Worm (Caenorhabditis elegans) whole organism, L3 larva: ENCODE measurements around the gene raga-1.

Source experiments
- R02D3.7 ChIP-seq: fragments of 150-350 bp; optimal IDR thresholded peaks from 2 replicates; lab custom pipeline; 2014; ENCODE audit warnings: missing biosample characterization, missing genetic modification characterization
- aly-2 ChIP-seq: fragments of 150-350 bp; optimal IDR thresholded peaks from 2 replicates; lab custom pipeline; 2014; ENCODE audit warnings: missing biosample characterization, missing genetic modification characterization
- ama-1 ChIP-seq: fragments of 150-350 bp; optimal IDR thresholded peaks from 2 replicates; lab custom pipeline; 2018
- ceh-16 ChIP-seq: sonication (generic microtip); optimal IDR thresholded peaks from 2 replicates; lab custom pipeline; 2017; ENCODE audit warnings: missing biosample characterization, missing genetic modification characterization
- ceh-28 ChIP-seq: fragments of 150-350 bp; optimal IDR thresholded peaks from 2 replicates; lab custom pipeline; 2014; ENCODE audit warnings: missing biosample characterization, missing genetic modification reagents, missing genetic modification characterization
- ceh-82 ChIP-seq: fragments of 150-350 bp; optimal IDR thresholded peaks from 2 replicates; lab custom pipeline; 2014; ENCODE audit warnings: missing biosample characterization, missing genetic modification characterization
- ceh-9 ChIP-seq: sonication (generic microtip); optimal IDR thresholded peaks from 2 replicates; lab custom pipeline; 2018; ENCODE audit warnings: missing biosample characterization, missing genetic modification characterization
- daf-12 ChIP-seq: fragments of 150-350 bp; optimal IDR thresholded peaks from 2 replicates; lab custom pipeline; 2014; ENCODE audit warnings: missing biosample characterization, missing genetic modification reagents, missing genetic modification characterization
- egl-27 ChIP-seq: sonication (generic microtip); optimal IDR thresholded peaks from 4 replicates; lab custom pipeline; 2017; ENCODE audit warnings: missing biosample characterization, missing genetic modification reagents, missing genetic modification characterization
- egl-5 ChIP-seq: fragments of 150-350 bp; optimal IDR thresholded peaks from 2 replicates; lab custom pipeline; 2017; ENCODE audit warnings: missing biosample characterization, missing genetic modification reagents, missing genetic modification characterization, inconsistent platforms
- elt-1 ChIP-seq: fragments of 150-350 bp; optimal IDR thresholded peaks from 2 replicates; lab custom pipeline; 2014; ENCODE audit warnings: missing biosample characterization, missing genetic modification characterization
- elt-2 ChIP-seq: sonication (generic microtip); optimal IDR thresholded peaks from 2 replicates; lab custom pipeline; 2016; ENCODE audit warnings: missing genetic modification reagents, mild to moderate bottlenecking, missing genetic modification characterization, missing compliant biosample characterization
- elt-3 ChIP-seq, 3 experiments: fragments of 150-350 bp in 1 of 3; sonication (generic microtip) in 2 of 3; optimal IDR thresholded peaks; 2 replicates in 2 of 3; 4 replicates in 1 of 3; lab custom pipeline; 2014 to 2017; ENCODE audit warnings: missing biosample characterization in 3 of 3, missing genetic modification characterization in 3 of 3
- eor-1 ChIP-seq, 2 experiments: fragments of 150-350 bp; optimal IDR thresholded peaks; 2 replicates each; lab custom pipeline; 2014 to 2018; ENCODE audit warnings: missing biosample characterization in 2 of 2, missing genetic modification characterization in 2 of 2
- jun-1 ChIP-seq: fragments of 150-350 bp; optimal IDR thresholded peaks from 2 replicates; lab custom pipeline; 2014; ENCODE audit warnings: missing biosample characterization, missing genetic modification reagents, missing genetic modification characterization
- lin-15B ChIP-seq: fragments of 150-350 bp; optimal IDR thresholded peaks from 2 replicates; lab custom pipeline; 2014; ENCODE audit warnings: missing biosample characterization, missing genetic modification characterization
- lin-39 ChIP-seq: fragments of 150-350 bp; optimal IDR thresholded peaks from 2 replicates; lab custom pipeline; 2018; ENCODE audit warnings: missing biosample characterization, missing genetic modification reagents, missing genetic modification characterization
- lsy-12 ChIP-seq: sonication (generic microtip); optimal IDR thresholded peaks from 2 replicates; lab custom pipeline; 2016; ENCODE audit warnings: mild to moderate bottlenecking, missing genetic modification characterization, missing compliant biosample characterization
- mdl-1 ChIP-seq: fragments of 150-350 bp; optimal IDR thresholded peaks from 2 replicates; lab custom pipeline; 2014; ENCODE audit warnings: missing biosample characterization, missing genetic modification characterization
- mml-1 ChIP-seq: fragments of 150-350 bp; sonication (generic microtip); optimal IDR thresholded peaks from 3 replicates; lab custom pipeline; 2014; ENCODE audit warnings: missing biosample characterization, missing genetic modification characterization
- nfya-1 ChIP-seq: sonication (generic microtip); optimal IDR thresholded peaks from 2 replicates; lab custom pipeline; 2017; ENCODE audit warnings: missing genetic modification characterization, mild to moderate bottlenecking, missing compliant biosample characterization, antibody characterized with exemption, moderate library complexity; ENCODE audit not compliant: insufficient read depth
- nhr-11 ChIP-seq: fragments of 150-350 bp; optimal IDR thresholded peaks from 2 replicates; lab custom pipeline; 2014; ENCODE audit warnings: missing biosample characterization, missing genetic modification characterization
- nhr-25 ChIP-seq: sonication (generic microtip); optimal IDR thresholded peaks from 2 replicates; lab custom pipeline; 2017; ENCODE audit warnings: missing biosample characterization, missing genetic modification characterization
- nhr-28 ChIP-seq: fragments of 150-350 bp; optimal IDR thresholded peaks from 2 replicates; lab custom pipeline; 2014; ENCODE audit warnings: missing biosample characterization, missing genetic modification characterization
- nhr-43 ChIP-seq: sonication (generic microtip); optimal IDR thresholded peaks from 2 replicates; lab custom pipeline; 2016; ENCODE audit warnings: mild to moderate bottlenecking, missing genetic modification characterization, missing compliant biosample characterization; ENCODE audit not compliant: poor library complexity, severe bottlenecking
- nhr-67 ChIP-seq: fragments of 150-350 bp; optimal IDR thresholded peaks from 2 replicates; lab custom pipeline; 2014; ENCODE audit warnings: missing biosample characterization, missing genetic modification characterization
- nhr-76 ChIP-seq: fragments of 150-350 bp; sonication (generic microtip); optimal IDR thresholded peaks from 5 replicates; lab custom pipeline; 2014; ENCODE audit warnings: missing biosample characterization, missing genetic modification characterization
- nhr-77 ChIP-seq: fragments of 150-350 bp; optimal IDR thresholded peaks from 2 replicates; lab custom pipeline; 2014; ENCODE audit warnings: missing biosample characterization, missing genetic modification characterization
- pha-4 ChIP-seq: fragments of 150-350 bp; optimal IDR thresholded peaks from 2 replicates; lab custom pipeline; 2014; ENCODE audit warnings: missing biosample characterization, missing genetic modification reagents, missing genetic modification characterization
- pqm-1 ChIP-seq: fragments of 150-350 bp; optimal IDR thresholded peaks from 2 replicates; lab custom pipeline; 2017; ENCODE audit warnings: missing biosample characterization, missing genetic modification characterization, inconsistent platforms
- skn-1 ChIP-seq: fragments of 150-350 bp; optimal IDR thresholded peaks from 2 replicates; lab custom pipeline; 2014; ENCODE audit warnings: missing biosample characterization, missing genetic modification characterization
- snpc-4 ChIP-seq: fragments of 150-350 bp; optimal IDR thresholded peaks from 2 replicates; lab custom pipeline; 2014; ENCODE audit warnings: missing biosample characterization, missing genetic modification characterization
- tbx-2 ChIP-seq: sonication (generic microtip); optimal IDR thresholded peaks from 2 replicates; lab custom pipeline; 2016; ENCODE audit warnings: mild to moderate bottlenecking, missing genetic modification characterization, missing compliant biosample characterization
- unc-39 ChIP-seq: sonication (generic microtip); optimal IDR thresholded peaks from 4 replicates; lab custom pipeline; 2017; ENCODE audit warnings: missing biosample characterization, missing genetic modification characterization
- zag-1 ChIP-seq: fragments of 150-350 bp; optimal IDR thresholded peaks from 2 replicates; lab custom pipeline; 2014; ENCODE audit warnings: missing biosample characterization, missing genetic modification characterization
- ztf-11 ChIP-seq: fragments of 150-350 bp; optimal IDR thresholded peaks from 2 replicates; lab custom pipeline; 2014; ENCODE audit warnings: missing biosample characterization, missing genetic modification characterization

Gene raga-1

DNA sequence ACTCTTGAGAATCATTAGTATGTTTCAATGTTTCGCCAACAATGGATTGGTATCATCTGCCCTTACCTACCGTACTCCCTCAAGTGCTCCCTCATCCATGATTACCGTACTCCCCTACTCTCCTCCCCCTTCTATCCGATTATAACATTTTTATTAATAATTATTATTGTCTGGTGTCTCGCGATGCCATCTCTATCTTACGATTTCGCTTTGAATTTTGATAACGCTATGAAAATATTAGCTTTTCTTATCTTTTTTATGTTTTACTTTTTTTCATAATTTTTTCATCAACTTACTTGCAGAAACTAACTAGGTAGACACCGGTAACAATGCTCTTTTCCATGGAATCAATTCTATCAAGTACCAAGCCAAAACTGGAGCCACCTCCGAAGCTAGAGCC lies 19.5 kb upstream of the raga-1 start, which contains the start of gene unc-130:
Gene unc-130, plus strand, starts transcription at position 301 of the 400 bp plus-strand sequence.
- TF ChIP-seq elt-2 (tag; lab: Kevin White, UChicago) (peak; percentile 27), nhr-11 (tag; lab: Kevin White, UChicago) (no peak)

DNA sequence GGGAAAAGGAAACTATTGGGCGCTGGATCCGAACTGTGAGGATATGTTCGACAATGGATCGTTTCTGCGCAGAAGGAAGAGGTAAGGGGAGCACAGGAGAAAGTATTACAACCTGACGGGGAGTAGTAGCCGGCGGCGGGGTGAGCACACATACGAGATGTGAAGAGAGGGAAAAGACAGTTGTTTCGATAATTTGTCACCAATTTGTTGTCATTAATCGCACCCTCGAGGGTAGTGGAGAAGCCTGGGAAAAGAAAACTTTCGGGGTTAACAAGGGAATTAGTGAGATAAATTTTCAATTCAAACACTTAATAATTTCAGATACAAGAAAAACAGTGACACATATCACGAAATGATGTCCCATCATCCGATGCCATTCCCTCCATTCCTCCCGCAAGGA lies 18.1 kb upstream of the raga-1 start:
- TF ChIP-seq lin-39, result peak; percentile 1
- TF ChIP-seq nhr-76 (tag; lab: Kevin White, UChicago), result no peak

- TF ChIP-seq nhr-67 (tag; lab: Kevin White, UChicago) (no peak), pqm-1 (peak; percentile 31), elt-2 (tag; lab: Kevin White, UChicago) (peak; percentile 63)
Measured at ce11 chrII:11283803-11284202, 17.4 kb upstream of the raga-1 start.

- no peak for TF ChIP-seq nhr-77 (tag; lab: Kevin White, UChicago)
- no peak for TF ChIP-seq ceh-28
- no peak for TF ChIP-seq ama-1
- TF ChIP-seq nhr-43 (tag; lab: Kevin White, UChicago), result no peak
- no peak for TF ChIP-seq eor-1 (tag; optimal IDR thresholded peaks at IDR 0.05; lab: Kevin White, UChicago)
- no peak for TF ChIP-seq elt-1 (tag; lab: Kevin White, UChicago)
- no peak for TF ChIP-seq mdl-1 (tag; lab: Kevin White, UChicago)
- TF ChIP-seq mml-1 (tag; lab: Kevin White, UChicago), result no peak
- no peak for TF ChIP-seq nhr-76 (tag; lab: Kevin White, UChicago)
- no peak for TF ChIP-seq ceh-16 (tag; lab: Kevin White, UChicago)
- no peak for TF ChIP-seq ceh-82 (tag; lab: Kevin White, UChicago)
- TF ChIP-seq nhr-28, result no peak
- TF ChIP-seq aly-2 (tag; lab: Kevin White, UChicago), result no peak
- TF ChIP-seq jun-1 (tag; lab: Kevin White, UChicago), result no peak
- no peak for TF ChIP-seq egl-5 (tag; lab: Kevin White, UChicago)
- no peak for TF ChIP-seq nhr-11 (tag; lab: Kevin White, UChicago)
Measured at ce11 chrII:11284701-11285100, 16.5 kb upstream of the raga-1 start.

ce11 chrII:11285282-11285933 lies 15.8 kb upstream of the raga-1 start:
- TF ChIP-seq ceh-9, result no peak
- TF ChIP-seq nfya-1 (tag; lab: Kevin White, UChicago), result peak; percentile 62
- TF ChIP-seq elt-2 (tag; lab: Kevin White, UChicago), result peak; percentile 41

- TF ChIP-seq pqm-1 (no peak), nfya-1 (tag; lab: Kevin White, UChicago) (no peak), nhr-25 (tag; lab: Kevin White, UChicago) (no peak), mml-1 (tag; lab: Kevin White, UChicago) (no peak), egl-27 (tag; lab: Kevin White, UChicago) (no peak), ceh-28 (no peak), elt-3 (tag; optimal IDR thresholded peaks at IDR 0.05; lab: Kevin White, UChicago) (no peak), R02D3.7 (tag; lab: Kevin White, UChicago) (no peak)
Measured at ce11 chrII:11286445-11286844, 14.7 kb upstream of the raga-1 start.

DNA sequence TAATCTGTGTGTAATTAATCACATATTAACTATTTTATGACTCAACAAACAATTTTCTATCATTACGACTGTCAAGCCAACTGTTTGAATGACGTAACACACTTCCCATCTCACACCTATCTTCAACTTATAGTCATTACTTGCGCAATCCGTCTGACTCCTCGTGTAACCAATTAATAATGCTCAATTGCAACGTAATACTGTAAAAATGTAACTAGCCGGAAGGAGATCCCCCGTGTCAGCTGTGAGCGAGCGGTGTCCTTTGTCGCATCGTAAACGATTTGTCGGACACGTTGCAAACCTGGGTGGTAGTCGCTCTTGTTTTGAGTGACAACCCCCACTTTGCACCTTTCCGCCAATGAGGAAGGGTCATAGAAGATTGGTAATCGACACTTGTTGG lies 13.0 kb upstream of the raga-1 start:
- TF ChIP-seq daf-12 (tag; lab: Kevin White, UChicago) (no peak), nhr-76 (tag; lab: Kevin White, UChicago) (no peak), lin-15B (tag; lab: Kevin White, UChicago) (no peak), lsy-12 (tag; lab: Kevin White, UChicago) (no peak), ztf-11 (tag; lab: Kevin White, UChicago) (no peak), zag-1 (tag; lab: Kevin White, UChicago) (no peak), lin-39 (no peak), egl-5 (tag; lab: Kevin White, UChicago) (no peak), tbx-2 (tag; lab: Kevin White, UChicago) (no peak), skn-1 (no peak), elt-2 (tag; lab: Kevin White, UChicago) (no peak), nhr-11 (tag; lab: Kevin White, UChicago) (no peak), elt-1 (tag; lab: Kevin White, UChicago) (no peak), snpc-4 (tag; lab: Kevin White, UChicago) (no peak), unc-39 (no peak), nhr-77 (tag; lab: Kevin White, UChicago) (no peak), nfya-1 (tag; lab: Kevin White, UChicago) (no peak), pha-4 (tag; lab: Kevin White, UChicago) (no peak), mml-1 (tag; lab: Kevin White, UChicago) (no peak)
